Worm (Caenorhabditis elegans) whole organism, L4/young adult: ENCODE data around the gene rpl-28.

Source experiments
- W03F9.2 ChIP-seq: fragments of 150-350 bp; optimal IDR thresholded peaks from 2 replicates; lab custom pipeline; 2014; ENCODE audit warnings: missing biosample characterization, missing genetic modification characterization
- him-1 ChIP-seq: sonication (generic microtip); optimal IDR thresholded peaks from 2 replicates; lab custom pipeline; 2016; ENCODE audit warnings: missing genotype, missing genetic modification reagents, missing genetic modification characterization, missing compliant biosample characterization

ce11 chrV:12768946-12769345, 41.0 kb upstream of the rpl-28 start, which contains the start of gene srt-43:
- no peak for TF ChIP-seq W03F9.2 (tag; lab: Kevin White, UChicago)
- TF ChIP-seq him-1 (tag; lab: Kevin White, UChicago), result no peak
